Fruit fly (Drosophila melanogaster): Measurements from ENCODE around the gene CG34134.

dm6 chr2L:8220393-8220934, 29.9 kb upstream of the CG34134 start, which contains the start of gene Snx6:
- TF ChIP-seq Clk (GFP tag; optimal IDR thresholded peaks at IDR 0.05) (no peak), Hr96 (GFP tag; optimal IDR thresholded peaks at IDR 0.05) (no peak), tj (GFP tag; optimal IDR thresholded peaks at IDR 0.05) (no peak), cic (GFP tag; optimal IDR thresholded peaks at IDR 0.05) (no peak), CG14711 (tag; optimal IDR thresholded peaks at IDR 0.05) (no peak), bab1 (GFP tag; optimal IDR thresholded peaks at IDR 0.05) (peak; percentile 48), CG7101 (tag; optimal IDR thresholded peaks at IDR 0.05) (no peak), CG5204 (GFP tag; optimal IDR thresholded peaks at IDR 0.05) (no peak), CG1620 (GFP tag; optimal IDR thresholded peaks at IDR 0.05) (no peak), CG11617 (GFP tag; optimal IDR thresholded peaks at IDR 0.05) (no peak)

Data from whole organism, adult.